Worm (Caenorhabditis elegans): ENCODE data around the gene C14C10.1.

C14C10.1 gene

DNA sequence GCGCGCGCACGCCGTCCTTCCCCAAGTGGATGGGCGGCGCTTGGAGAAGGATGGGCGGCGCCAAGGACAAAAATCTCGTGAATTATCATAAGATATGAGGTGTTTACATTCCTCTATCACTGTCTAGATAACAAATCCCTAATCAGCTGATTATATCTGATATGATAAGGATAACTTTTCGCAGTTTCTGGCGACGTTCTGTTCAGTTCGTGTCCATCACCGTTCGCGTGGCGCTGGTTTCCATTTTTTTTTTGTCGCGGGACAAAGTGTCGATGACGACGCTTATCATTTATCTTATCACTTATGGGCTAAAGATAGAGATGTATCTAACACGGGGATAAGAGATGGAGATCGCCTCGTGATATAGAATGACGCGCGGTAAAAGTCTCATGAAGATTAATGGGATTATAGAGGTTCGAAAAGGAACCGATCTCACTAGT is 34.8 kb upstream of the C14C10.1 start (continued):
- no peak for TF ChIP-seq mxl-2 (GFP tag; conservative IDR thresholded peaks at IDR 0.05)
- no peak for TF ChIP-seq fos-1 (tag; optimal IDR thresholded peaks at IDR 0.05)

DNA sequence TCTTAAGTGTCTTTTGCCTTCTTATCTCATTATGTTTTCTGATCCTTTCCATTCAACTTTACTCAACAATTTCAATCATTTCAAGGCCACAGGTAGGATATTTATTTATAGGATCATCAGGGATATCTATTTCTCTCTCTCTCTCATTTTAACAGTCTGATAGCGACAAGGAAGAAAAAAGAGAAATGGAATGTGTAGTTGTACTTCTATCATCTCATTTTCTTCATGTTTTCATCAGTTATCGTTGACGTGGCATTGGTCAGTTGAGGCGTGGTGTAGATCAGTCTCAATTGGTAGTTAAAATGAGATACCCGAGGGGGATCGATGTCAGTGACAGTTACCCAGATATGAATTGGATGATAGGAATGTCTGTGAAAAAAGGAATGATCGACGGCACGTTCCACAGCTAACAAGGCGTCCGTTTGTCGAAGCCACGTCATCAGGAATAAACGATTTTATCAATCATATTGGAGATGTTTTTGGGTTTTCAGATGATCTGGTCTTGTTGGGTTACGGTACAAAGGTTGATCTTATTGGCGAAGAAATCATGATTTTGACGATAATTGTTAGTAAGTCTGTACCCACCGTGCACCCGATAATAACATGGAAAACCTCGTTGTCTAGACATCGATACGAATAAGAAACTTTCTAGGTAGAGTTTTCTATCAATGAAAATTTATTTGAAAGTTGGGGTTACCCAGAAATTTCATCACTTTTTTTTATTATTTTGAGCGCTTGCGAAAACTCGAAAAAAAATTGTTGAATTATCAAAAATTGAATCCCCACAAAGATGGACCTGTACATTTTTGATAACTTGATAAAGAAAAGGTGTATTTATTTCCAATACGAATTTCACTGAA is 33.7 kb upstream of the C14C10.1 start:
- TF ChIP-seq ama-1 (optimal IDR thresholded peaks at IDR 0.05) (peak; percentile 69), ztf-7 (tag; optimal IDR thresholded peaks at IDR 0.05) (no peak), pha-4 (GFP tag; IDR thresholded peaks at IDR 0.05) (no peak), pha-4 (tag; optimal IDR thresholded peaks at IDR 0.05) (no peak), hmg-1.1 (GFP tag; IDR thresholded peaks at IDR 0.05) (no peak), hlh-30 (tag; optimal IDR thresholded peaks at IDR 0.05; ENCODE audit: insufficient read depth) (peak; percentile 37), nhr-28 (tag; optimal IDR thresholded peaks at IDR 0.05) (peak; percentile 90), D1046.2 (GFP tag; IDR thresholded peaks at IDR 0.05) (no peak), ceh-62 (tag; optimal IDR thresholded peaks at IDR 0.05) (no peak), unc-62 (GFP tag; optimal IDR thresholded peaks at IDR 0.05 in 1 of 2) (peak in 1 of 2 experiments; percentile 88), unc-62 (tag; optimal IDR thresholded peaks at IDR 0.05) (no peak), mxl-3 (GFP tag; optimal IDR thresholded peaks at IDR 0.05) (peak; percentile 4), daf-16 (GFP tag; optimal IDR thresholded peaks at IDR 0.05) (no peak), daf-16 (tag; optimal IDR thresholded peaks at IDR 0.05) (no peak), mdl-1 (tag; optimal IDR thresholded peaks at IDR 0.05) (peak in 1 of 2 experiments; percentile 70), ceh-32 (tag; optimal IDR thresholded peaks at IDR 0.05; ENCODE audit: poor library complexity) (no peak), nhr-6 (tag; optimal IDR thresholded peaks at IDR 0.05) (peak; percentile 46), aha-1 (tag) (peak; percentile 45), dve-1 (tag; optimal IDR thresholded peaks at IDR 0.05; ENCODE audit: insufficient read depth) (peak; percentile 12), hlh-11 (tag; optimal IDR thresholded peaks at IDR 0.05) (peak; percentile 41), attf-4 (tag; optimal IDR thresholded peaks at IDR 0.05) (no peak), nhr-48 (tag; optimal IDR thresholded peaks at IDR 0.05) (peak; percentile 33), ctbp-1 (GFP tag; IDR thresholded peaks at IDR 0.05) (no peak), dmd-9 (GFP tag; IDR thresholded peaks at IDR 0.05) (no peak), sdz-12 (GFP tag; optimal IDR thresholded peaks at IDR 0.05) (no peak)

DNA sequence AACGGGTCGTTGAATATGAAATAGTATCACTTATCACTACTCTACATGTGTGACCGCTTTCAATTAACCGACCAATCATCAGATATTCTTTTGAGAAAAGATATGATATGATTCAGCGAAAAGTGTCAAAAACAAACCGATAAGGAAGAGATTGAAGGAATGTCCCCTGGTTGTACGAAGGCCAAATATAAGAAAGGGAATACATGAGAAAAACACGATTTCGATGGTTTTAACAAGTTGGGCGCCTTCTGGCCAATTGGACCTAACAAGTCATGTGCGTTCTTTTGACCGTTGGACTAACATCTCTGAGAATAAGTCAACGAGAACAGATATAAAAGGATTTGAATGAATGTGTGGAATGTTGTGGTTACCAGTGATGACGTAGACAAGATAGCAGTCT is 32.3 kb upstream of the C14C10.1 start:
- no peak for TF ChIP-seq nhr-10 (tag; optimal IDR thresholded peaks at IDR 0.05)
- TF ChIP-seq hmg-1.1 (GFP tag; IDR thresholded peaks at IDR 0.05), result no peak
- no peak for TF ChIP-seq ZK546.5 (tag; optimal IDR thresholded peaks at IDR 0.05)
- no peak for TF ChIP-seq lin-38 (GFP tag; IDR thresholded peaks at IDR 0.05)
- no peak for TF ChIP-seq unc-130 (GFP tag; optimal IDR thresholded peaks at IDR 0.05)
- TF ChIP-seq mdt-29 (GFP tag; IDR thresholded peaks at IDR 0.05), result no peak
- TF ChIP-seq ces-1 (GFP tag; optimal IDR thresholded peaks at IDR 0.05), result no peak
- no peak for TF ChIP-seq F37D6.2 (tag; optimal IDR thresholded peaks at IDR 0.05)
- TF ChIP-seq gei-8 (GFP tag; optimal IDR thresholded peaks at IDR 0.05), result no peak
- no peak for TF ChIP-seq snpc-4 (tag; optimal IDR thresholded peaks at IDR 0.05)
- TF ChIP-seq nhr-42 (GFP tag; IDR thresholded peaks at IDR 0.05), result no peak
- peak; percentile 50 for TF ChIP-seq ama-1 (optimal IDR thresholded peaks at IDR 0.05)
- TF ChIP-seq nhr-76 (tag; optimal IDR thresholded peaks at IDR 0.05), result no peak
- TF ChIP-seq nhr-28 (tag; optimal IDR thresholded peaks at IDR 0.05), result peak; percentile 10
- no peak for TF ChIP-seq fkh-10 (GFP tag; optimal IDR thresholded peaks at IDR 0.05)
- no peak for TF ChIP-seq nhr-48 (tag; optimal IDR thresholded peaks at IDR 0.05)
- no peak for TF ChIP-seq Y75B8A.6 (GFP tag; IDR thresholded peaks at IDR 0.05)
- TF ChIP-seq lin-39 (tag; optimal IDR thresholded peaks at IDR 0.05), result no peak
- peak; percentile 26 for TF ChIP-seq nhr-25 (tag; optimal IDR thresholded peaks at IDR 0.05; ENCODE audit: borderline replicate concordance, insufficient read depth)
- peak; percentile 42 for TF ChIP-seq hlh-30 (tag; optimal IDR thresholded peaks at IDR 0.05; ENCODE audit: insufficient read depth)
- TF ChIP-seq lin-29 (GFP tag; IDR thresholded peaks at IDR 0.05), result no peak

Data from whole organism, L4 larva.